Fruit fly (Drosophila melanogaster): Measurements from ENCODE around the gene RpL35A.

DNA sequence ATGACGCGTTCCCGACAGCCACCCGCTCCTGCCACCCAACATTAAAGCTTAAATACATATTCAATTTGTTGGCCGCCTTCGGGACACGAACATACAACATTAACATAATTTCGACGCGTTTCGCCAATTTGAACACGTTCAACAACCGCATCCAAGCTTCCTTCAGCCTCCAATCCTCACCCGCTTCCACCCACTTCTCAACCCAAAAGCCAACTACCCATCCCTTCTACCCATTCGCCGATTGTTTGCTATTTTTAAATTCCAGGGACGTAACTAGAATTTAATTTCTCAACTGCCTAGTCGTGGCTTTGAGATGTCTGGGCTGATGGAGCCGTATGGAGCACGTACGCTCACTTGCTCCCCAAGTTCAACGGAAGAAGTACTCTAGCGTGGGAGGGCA is 37.1 kb downstream of the RpL35A start:
- no peak for TF ChIP-seq Mnt (GFP tag; optimal IDR thresholded peaks at IDR 0.05)
- no peak for TF ChIP-seq CG33017 (tag; optimal IDR thresholded peaks at IDR 0.05)
- no peak for TF ChIP-seq Hr96 (GFP tag; optimal IDR thresholded peaks at IDR 0.05)
- TF ChIP-seq CG14711 (tag; optimal IDR thresholded peaks at IDR 0.05): no peak
- no peak for TF ChIP-seq kay (GFP tag; ENCODE audit: borderline replicate concordance)
- TF ChIP-seq pad (GFP tag; optimal IDR thresholded peaks at IDR 0.05): no peak
- no peak for TF ChIP-seq CG11617 (GFP tag; optimal IDR thresholded peaks at IDR 0.05)
- no peak for TF ChIP-seq cnc (optimal IDR thresholded peaks at IDR 0.05)
- no peak for TF ChIP-seq Clk (GFP tag; optimal IDR thresholded peaks at IDR 0.05)
- TF ChIP-seq CG1620 (GFP tag; optimal IDR thresholded peaks at IDR 0.05): no peak
- no peak for TF ChIP-seq CG5204 (GFP tag; optimal IDR thresholded peaks at IDR 0.05)
- no peak for TF ChIP-seq ovo (GFP tag; optimal IDR thresholded peaks at IDR 0.05)

Measured in whole organism, adult.